Fruit fly (Drosophila melanogaster) whole organism, prepupa: ENCODE data around the gene fzo.

Experiments used
- Blimp-1 ChIP-seq: fragments of 200-800 bp; sonication (Bioruptor generic); optimal IDR thresholded peaks from 3 replicates; lab custom pipeline; 2017; ENCODE audit warnings: missing biosample characterization, missing genetic modification characterization, mild to moderate bottlenecking, moderate library complexity, missing genetic modification reagents
- CG10631 ChIP-seq: fragments of 200-800 bp; sonication (Bioruptor generic); optimal IDR thresholded peaks from 2 replicates; lab custom pipeline; 2016; ENCODE audit warnings: missing biosample characterization, missing genetic modification characterization
- CG11294 ChIP-seq: fragments of 200-800 bp; sonication (Bioruptor generic); IDR thresholded peaks from 2 replicates; pipeline ENCODE4 v1.3.6; 2022; ENCODE audit warnings: missing biosample characterization, missing genetic modification characterization
- CG11902 ChIP-seq: fragments of 200-800 bp; sonication (Bioruptor generic); optimal IDR thresholded peaks from 3 replicates; lab custom pipeline; 2016; ENCODE audit warnings: missing biosample characterization, missing genetic modification characterization
- CG16779 ChIP-seq: fragments of 200-800 bp; sonication (Bioruptor generic); optimal IDR thresholded peaks from 3 replicates; lab custom pipeline; 2017; ENCODE audit warnings: missing biosample characterization, mild to moderate bottlenecking, missing genetic modification characterization
- CG3032 ChIP-seq: fragments of 200-800 bp; optimal IDR thresholded peaks from 2 replicates; lab custom pipeline; 2019; ENCODE audit warnings: missing biosample characterization, mild to moderate bottlenecking, missing genetic modification characterization, moderate library complexity
- CG31627 ChIP-seq: fragments of 200-800 bp; sonication (Bioruptor generic); optimal IDR thresholded peaks from 3 replicates; lab custom pipeline; 2016; ENCODE audit warnings: missing biosample characterization, missing genetic modification characterization
- CG34406 ChIP-seq: fragments of 200-800 bp; sonication (Bioruptor generic); optimal IDR thresholded peaks from 3 replicates; lab custom pipeline; 2016; ENCODE audit warnings: missing biosample characterization, missing genetic modification characterization
- CG6276 ChIP-seq: fragments of 200-800 bp; sonication (Bioruptor generic); optimal IDR thresholded peaks from 2 replicates; lab custom pipeline; 2017; ENCODE audit warnings: missing biosample characterization, mild to moderate bottlenecking, missing genetic modification characterization
- CG6792 ChIP-seq: fragments of 200-800 bp; sonication (Bioruptor generic); optimal IDR thresholded peaks from 3 replicates; lab custom pipeline; 2016; ENCODE audit warnings: missing biosample characterization, missing genetic modification characterization
- CG6854 ChIP-seq: fragments of 200-800 bp; sonication (Bioruptor generic); optimal IDR thresholded peaks from 2 replicates; lab custom pipeline; 2017; ENCODE audit warnings: missing biosample characterization, mild to moderate bottlenecking, missing genetic modification characterization
- CG7368 ChIP-seq: fragments of 200-800 bp; sonication (Bioruptor generic); optimal IDR thresholded peaks from 3 replicates; lab custom pipeline; 2016; ENCODE audit warnings: missing biosample characterization, missing genetic modification characterization
- CG8119 ChIP-seq: fragments of 200-800 bp; sonication (Bioruptor generic); IDR thresholded peaks from 3 replicates; pipeline ENCODE4 v1.3.6; 2022; ENCODE audit warnings: missing biosample characterization, missing genetic modification characterization
- CG8319 ChIP-seq: fragments of 200-800 bp; sonication (Bioruptor generic); optimal IDR thresholded peaks from 3 replicates; lab custom pipeline; 2016; ENCODE audit warnings: missing biosample characterization, missing genetic modification characterization
- CG8632 ChIP-seq: fragments of 200-800 bp; sonication (Bioruptor generic); optimal IDR thresholded peaks from 3 replicates; lab custom pipeline; 2016; ENCODE audit warnings: missing biosample characterization, missing genetic modification characterization
- CG9139 ChIP-seq: fragments of 200-800 bp; sonication (Bioruptor generic); optimal IDR thresholded peaks from 3 replicates; lab custom pipeline; 2017; ENCODE audit warnings: missing biosample characterization, mild to moderate bottlenecking, missing genetic modification characterization
- Eip75B ChIP-seq: fragments of 200-800 bp; sonication (Bioruptor generic); optimal IDR thresholded peaks from 3 replicates; lab custom pipeline; 2016; ENCODE audit warnings: missing biosample characterization, missing genetic modification characterization
- Eip78C ChIP-seq: fragments of 200-800 bp; sonication (Bioruptor generic); peaks from one replicate; lab custom pipeline; 2016; ENCODE audit warnings: missing biosample characterization, missing genetic modification characterization
- Eip93F ChIP-seq: fragments of 200-800 bp; sonication (Bioruptor generic); optimal IDR thresholded peaks from 2 replicates; lab custom pipeline; 2016; ENCODE audit warnings: missing biosample characterization, mild to moderate bottlenecking, missing genetic modification characterization
- Gug ChIP-seq: fragments of 200-800 bp; sonication (Bioruptor generic); IDR thresholded peaks from 2 replicates; pipeline ENCODE4 v1.3.6; 2022; ENCODE audit warnings: missing biosample characterization, missing genetic modification characterization
- Hr38 ChIP-seq: sonication (Bioruptor generic); optimal IDR thresholded peaks from 2 replicates; lab custom pipeline; 2016; ENCODE audit warnings: missing biosample characterization, missing genetic modification characterization
- Hr39 ChIP-seq: fragments of 200-800 bp; sonication (Bioruptor generic); optimal IDR thresholded peaks from 2 replicates; lab custom pipeline; 2016; ENCODE audit warnings: missing biosample characterization, missing genetic modification characterization
- Hr4 ChIP-seq: fragments of 200-800 bp; sonication (Bioruptor generic); optimal IDR thresholded peaks from 3 replicates; lab custom pipeline; 2016; ENCODE audit warnings: missing biosample characterization, missing genetic modification characterization
- Lpt ChIP-seq: fragments of 200-800 bp; sonication (Bioruptor generic); optimal IDR thresholded peaks from 3 replicates; lab custom pipeline; 2016; ENCODE audit warnings: missing biosample characterization, missing genetic modification characterization
- Met ChIP-seq: fragments of 200-800 bp; sonication (Bioruptor generic); optimal IDR thresholded peaks from 3 replicates; lab custom pipeline; 2016; ENCODE audit warnings: missing biosample characterization, missing genetic modification characterization
- OdsH ChIP-seq: fragments of 200-800 bp; sonication (Bioruptor generic); optimal IDR thresholded peaks from 3 replicates; lab custom pipeline; 2016; ENCODE audit warnings: missing biosample characterization, missing genetic modification characterization
- Smox ChIP-seq: fragments of 200-800 bp; sonication (Bioruptor generic); optimal IDR thresholded peaks from 3 replicates; lab custom pipeline; 2016; ENCODE audit warnings: missing biosample characterization, missing genetic modification characterization
- Sox102F ChIP-seq: fragments of 200-800 bp; sonication (Bioruptor generic); optimal IDR thresholded peaks from 2 replicates; lab custom pipeline; 2016; ENCODE audit warnings: missing biosample characterization, mild to moderate bottlenecking, missing genetic modification characterization
- Sox15 ChIP-seq: fragments of 200-800 bp; sonication (Bioruptor generic); optimal IDR thresholded peaks from 3 replicates; lab custom pipeline; 2016; ENCODE audit warnings: missing biosample characterization, missing genetic modification characterization
- achi ChIP-seq: fragments of 200-800 bp; sonication (Bioruptor generic); optimal IDR thresholded peaks from 3 replicates; lab custom pipeline; 2016; ENCODE audit warnings: missing biosample characterization, missing genetic modification characterization
- cyc ChIP-seq: fragments of 200-800 bp; sonication (Bioruptor generic); optimal IDR thresholded peaks from 3 replicates; lab custom pipeline; 2016; ENCODE audit warnings: missing biosample characterization, missing genetic modification characterization
- dsx ChIP-seq: fragments of 200-800 bp; optimal IDR thresholded peaks from 3 replicates; lab custom pipeline; 2019; ENCODE audit warnings: missing biosample characterization, mild to moderate bottlenecking, missing genetic modification characterization, moderate library complexity; ENCODE audit not compliant: poor library complexity, severe bottlenecking
- fd59A ChIP-seq: fragments of 200-800 bp; sonication (Bioruptor generic); optimal IDR thresholded peaks from 2 replicates; lab custom pipeline; 2017; ENCODE audit warnings: missing biosample characterization, mild to moderate bottlenecking, missing genetic modification characterization, missing genetic modification reagents
- fd85E ChIP-seq: fragments of 200-800 bp; sonication (Bioruptor generic); optimal IDR thresholded peaks from 3 replicates; lab custom pipeline; 2016; ENCODE audit warnings: missing biosample characterization, missing genetic modification characterization
- fkh ChIP-seq: fragments of 200-800 bp; sonication (Bioruptor generic); optimal IDR thresholded peaks from 3 replicates; lab custom pipeline; 2017; ENCODE audit warnings: missing biosample characterization, mild to moderate bottlenecking, missing genetic modification characterization, moderate library complexity
- lz ChIP-seq: fragments of 200-800 bp; sonication (Bioruptor generic); optimal IDR thresholded peaks from 3 replicates; lab custom pipeline; 2016; ENCODE audit warnings: missing biosample characterization, missing genetic modification characterization
- pdm3 ChIP-seq: fragments of 200-800 bp; sonication (Bioruptor generic); optimal IDR thresholded peaks from 3 replicates; lab custom pipeline; 2016; ENCODE audit warnings: missing biosample characterization, missing genetic modification characterization
- salr ChIP-seq, 2 experiments: fragments of 200-800 bp; sonication (Bioruptor generic); optimal IDR thresholded peaks; 3 replicates each; lab custom pipeline; 2016 to 2018; ENCODE audit warnings: missing biosample characterization in 2 of 2, missing genetic modification characterization in 2 of 2, mild to moderate bottlenecking in 1 of 2
- spab ChIP-seq: fragments of 200-800 bp; sonication (Bioruptor generic); optimal IDR thresholded peaks from 2 replicates; lab custom pipeline; 2017; ENCODE audit warnings: missing biosample characterization, mild to moderate bottlenecking, missing genetic modification characterization, missing genetic modification reagents
- ss ChIP-seq, 2 experiments: fragments of 200-800 bp; sonication (Bioruptor generic); optimal IDR thresholded peaks; 2 replicates in 1 of 2; 3 replicates in 1 of 2; lab custom pipeline; 2017 to 2018; ENCODE audit warnings: mild to moderate bottlenecking in 2 of 2, missing biosample characterization in 2 of 2, missing genetic modification characterization in 2 of 2, moderate library complexity in 1 of 2
- svp ChIP-seq: fragments of 200-800 bp; sonication (Bioruptor generic); peaks from one replicate; lab custom pipeline; 2016; ENCODE audit warnings: missing biosample characterization, missing genetic modification characterization
- topi ChIP-seq: fragments of 200-800 bp; sonication (Bioruptor generic); optimal IDR thresholded peaks from 3 replicates; lab custom pipeline; 2016; ENCODE audit warnings: missing biosample characterization, missing genetic modification characterization
- vri ChIP-seq: fragments of 200-800 bp; sonication (Bioruptor generic); optimal IDR thresholded peaks from 3 replicates; lab custom pipeline; 2016; ENCODE audit warnings: missing biosample characterization, mild to moderate bottlenecking, missing genetic modification characterization

The fzo gene

DNA sequence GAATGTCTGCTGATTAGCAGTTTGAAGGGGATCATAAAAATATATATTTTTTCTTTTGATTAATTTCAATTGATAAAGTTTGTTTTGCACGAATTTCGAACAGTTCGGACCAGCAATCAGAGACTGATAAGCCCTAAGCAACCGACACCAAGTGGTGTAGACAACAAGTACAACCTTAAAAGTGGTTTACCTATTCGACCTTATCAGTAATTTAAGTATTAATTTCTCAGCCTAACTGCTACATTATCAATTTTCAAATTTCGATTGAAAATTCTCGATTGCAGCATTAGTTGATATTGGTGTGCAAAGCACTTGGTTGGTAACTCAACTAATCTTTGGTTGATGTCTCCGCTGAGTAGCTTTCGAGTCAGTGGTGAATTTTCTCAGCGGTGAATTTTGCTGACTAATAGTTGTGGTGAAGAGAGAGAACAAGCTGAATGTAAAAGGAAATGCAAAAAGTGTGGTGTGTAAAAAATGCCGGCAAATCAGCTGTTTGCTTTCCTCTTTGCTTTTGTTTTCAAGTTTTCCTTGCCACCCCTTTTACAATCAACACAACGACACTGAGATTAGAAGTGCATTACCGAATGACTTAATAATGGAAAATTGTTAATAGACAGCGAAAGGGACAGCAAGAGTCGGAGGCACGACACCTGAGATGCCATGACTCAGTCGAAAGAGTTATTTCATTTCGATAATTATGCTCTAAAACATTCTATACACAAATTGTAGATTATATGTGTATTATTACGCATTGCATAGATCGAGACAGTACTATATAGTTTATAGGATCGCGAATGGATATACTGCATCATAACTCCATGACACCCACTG is 11.0 kb upstream of the fzo start (continued):
- TF ChIP-seq Sox102F (GFP tag; lab: Kevin White, UChicago): peak; percentile 29
- no peak for TF ChIP-seq fd85E (GFP tag; lab: Kevin White, UChicago)
- peak; percentile 4 to 30 for TF ChIP-seq ss (GFP tag; optimal IDR thresholded peaks at IDR 0.05; lab: Kevin White, UChicago)
- TF ChIP-seq CG3032 (tag; lab: Kevin White, UChicago): no peak
- no peak for TF ChIP-seq Lpt (GFP tag; lab: Kevin White, UChicago)
- TF ChIP-seq Sox15 (GFP tag; lab: Kevin White, UChicago): no peak
- peak; percentile 5 for TF ChIP-seq Hr4 (GFP tag; lab: Kevin White, UChicago)
- TF ChIP-seq CG6792 (GFP tag; lab: Kevin White, UChicago): no peak
- TF ChIP-seq CG8119 (GFP tag; lab: Robert Waterston, UW): peak; percentile 64; the same call in 2 of the 3 replicates
- TF ChIP-seq cyc (GFP tag; lab: Kevin White, UChicago): no peak
- peak; percentile 23 for TF ChIP-seq Smox
- no peak for TF ChIP-seq CG31627 (GFP tag; lab: Kevin White, UChicago)
- TF ChIP-seq spab: no peak
- no peak for TF ChIP-seq achi
- TF ChIP-seq salr (GFP tag; optimal IDR thresholded peaks at IDR 0.05; lab: Kevin White, UChicago): no peak
- TF ChIP-seq fd59A (GFP tag; lab: Kevin White, UChicago): no peak
- no peak for TF ChIP-seq Eip93F (GFP tag; lab: Kevin White, UChicago)
- no peak for TF ChIP-seq CG6276 (GFP tag; lab: Kevin White, UChicago)
- TF ChIP-seq CG11902 (GFP tag; lab: Kevin White, UChicago): no peak
- TF ChIP-seq Blimp-1 (GFP tag; lab: Kevin White, UChicago): peak; percentile 35

- TF ChIP-seq achi (no peak), Eip75B (GFP tag; lab: Kevin White, UChicago) (no peak), CG11902 (GFP tag; lab: Kevin White, UChicago) (no peak), dsx (GFP tag; lab: Kevin White, UChicago) (no peak), CG8119 (GFP tag; lab: Robert Waterston, UW) (no peak), ss (GFP tag; optimal IDR thresholded peaks at IDR 0.05; lab: Kevin White, UChicago) (no peak), pdm3 (GFP tag; lab: Kevin White, UChicago) (no peak), Hr38 (no peak), CG10631 (GFP tag; lab: Kevin White, UChicago) (no peak), Eip78C (GFP tag; lab: Kevin White, UChicago) (no peak), svp (GFP tag; lab: Kevin White, UChicago) (no peak), Smox (no peak), fkh (no peak), Blimp-1 (GFP tag; lab: Kevin White, UChicago) (no peak), CG8319 (no peak), CG34406 (GFP tag; lab: Kevin White, UChicago) (no peak), Hr39 (GFP tag; lab: Kevin White, UChicago) (no peak), Lpt (GFP tag; lab: Kevin White, UChicago) (no peak)
- TF ChIP-seq, all 60 proteins: peak for 0
These were observed 8.9 kb upstream of the fzo start for dm6 chr3R:23212764-23213163.

- TF ChIP-seq Eip78C (GFP tag; lab: Kevin White, UChicago) (peak; percentile 89), CG6792 (GFP tag; lab: Kevin White, UChicago) (no peak), CG11294 (GFP tag; lab: Robert Waterston, UW) (no peak), CG7368 (GFP tag; lab: Kevin White, UChicago) (no peak), topi (GFP tag; lab: Kevin White, UChicago) (peak; percentile 43), Hr38 (no peak), CG11902 (GFP tag; lab: Kevin White, UChicago) (no peak), pdm3 (GFP tag; lab: Kevin White, UChicago) (peak; percentile 28), Gug (GFP tag; lab: Robert Waterston, UW) (no peak), Sox102F (GFP tag; lab: Kevin White, UChicago) (peak; percentile 11), CG8632 (GFP tag; lab: Kevin White, UChicago) (peak; percentile 41), ss (GFP tag; optimal IDR thresholded peaks at IDR 0.05; lab: Kevin White, UChicago) (peak; percentile 42 to 58), dsx (GFP tag; lab: Kevin White, UChicago) (peak; percentile 14), Eip93F (GFP tag; lab: Kevin White, UChicago) (no peak), Eip75B (GFP tag; lab: Kevin White, UChicago) (peak; percentile 40), salr (GFP tag; optimal IDR thresholded peaks at IDR 0.05; lab: Kevin White, UChicago) (no peak), cyc (GFP tag; lab: Kevin White, UChicago) (peak; percentile 39), OdsH (GFP tag; lab: Kevin White, UChicago) (peak; percentile 23), vri (GFP tag; lab: Kevin White, UChicago) (no peak), CG10631 (GFP tag; lab: Kevin White, UChicago) (no peak), CG6854 (GFP tag; lab: Kevin White, UChicago) (no peak), CG16779 (tag; lab: Kevin White, UChicago) (no peak), achi (peak; percentile 26), lz (GFP tag; lab: Kevin White, UChicago) (peak; percentile 27), Met (peak; percentile 43), CG9139 (GFP tag; lab: Kevin White, UChicago) (no peak), Blimp-1 (GFP tag; lab: Kevin White, UChicago) (no peak)
These were observed 8.0 kb upstream of the fzo start for dm6 chr3R:23211745-23212254.
